Worm (Caenorhabditis elegans) whole organism, L4 larva: ENCODE data around the gene gstk-1.

Experiments used
- F10B5.3 ChIP-seq: sonication (generic microtip); optimal IDR thresholded peaks from 2 replicates; lab custom pipeline; 2016; ENCODE audit warnings: mild to moderate bottlenecking, missing genetic modification characterization, missing compliant biosample characterization
- F37D6.2 ChIP-seq: sonication (generic microtip); optimal IDR thresholded peaks from 2 replicates; lab custom pipeline; 2016; ENCODE audit warnings: mild to moderate bottlenecking, missing genetic modification characterization, missing compliant biosample characterization
- R02D3.7 ChIP-seq: fragments of 150-350 bp; sonication (generic microtip); optimal IDR thresholded peaks from 3 replicates; lab custom pipeline; 2014; ENCODE audit warnings: missing biosample characterization, missing genetic modification characterization
- Y48G9A.11 ChIP-seq: fragments of 200-800 bp; sonication (Bioruptor generic); IDR thresholded peaks from 2 replicates; pipeline ENCODE4 v1.3.6; 2022; ENCODE audit warnings: missing genetic modification reagents, missing genetic modification characterization, missing compliant biosample characterization
- Y75B8A.6 ChIP-seq: fragments of 200-800 bp; sonication (Bioruptor generic); IDR thresholded peaks from 2 replicates; pipeline ENCODE4 v1.3.6; 2022; ENCODE audit warnings: missing genetic modification reagents, missing genetic modification characterization, missing compliant biosample characterization
- ZK337.2 ChIP-seq: fragments of 200-800 bp; sonication (Bioruptor generic); IDR thresholded peaks from 2 replicates; pipeline ENCODE4 v1.3.6; 2022; ENCODE audit warnings: missing genetic modification reagents, missing genetic modification characterization, missing compliant biosample characterization
- aha-1 ChIP-seq: fragments of 150-350 bp; peaks from one replicate; lab custom pipeline; 2014; ENCODE audit warnings: missing biosample characterization, missing genetic modification characterization
- ctbp-1 ChIP-seq: fragments of 200-800 bp; sonication (Bioruptor generic); IDR thresholded peaks from 2 replicates; pipeline ENCODE4 v1.3.6; 2022; ENCODE audit warnings: missing genetic modification reagents, missing genetic modification characterization, missing compliant biosample characterization
- daf-16 ChIP-seq, 3 experiments: sonication (generic microtip); optimal IDR thresholded peaks; 2 replicates each; lab custom pipeline; 2016 to 2017; ENCODE audit warnings: missing genetic modification characterization in 3 of 3, missing genetic modification reagents in 3 of 3, mild to moderate bottlenecking in 2 of 3, missing compliant biosample characterization in 2 of 3, missing biosample characterization in 1 of 3, moderate library complexity in 1 of 3
- dpl-1 ChIP-seq: fragments of 150-350 bp; optimal IDR thresholded peaks from 2 replicates; lab custom pipeline; 2014; ENCODE audit warnings: missing biosample characterization, missing genetic modification reagents, missing genetic modification characterization
- duxl-1 ChIP-seq: sonication (generic microtip); optimal IDR thresholded peaks from 2 replicates; lab custom pipeline; 2016; ENCODE audit warnings: mild to moderate bottlenecking, missing genetic modification characterization, moderate library complexity, missing compliant biosample characterization; ENCODE audit not compliant: poor library complexity
- hlh-11 ChIP-seq: fragments of 200-800 bp; sonication (Bioruptor generic); optimal IDR thresholded peaks from 2 replicates; lab custom pipeline; 2018; ENCODE audit warnings: mild to moderate bottlenecking, missing genetic modification characterization, missing compliant biosample characterization
- hlh-30 ChIP-seq: sonication (generic microtip); optimal IDR thresholded peaks from 2 replicates; lab custom pipeline; 2017; ENCODE audit warnings: antibody characterized with exemption, mild to moderate bottlenecking, missing genetic modification characterization, missing compliant biosample characterization; ENCODE audit not compliant: insufficient read depth
- hmg-1.1 ChIP-seq: fragments of 200-800 bp; sonication (Bioruptor generic); IDR thresholded peaks from 2 replicates; pipeline ENCODE4 v1.3.6; 2022; ENCODE audit warnings: missing genetic modification reagents, missing genetic modification characterization, missing compliant biosample characterization
- lin-1 ChIP-seq: fragments of 200-800 bp; sonication (Bioruptor generic); IDR thresholded peaks from 2 replicates; pipeline ENCODE4 v1.3.6; 2022; ENCODE audit warnings: missing genetic modification reagents, missing genetic modification characterization, missing compliant biosample characterization
- lin-38 ChIP-seq: fragments of 200-800 bp; sonication (Bioruptor generic); IDR thresholded peaks from 2 replicates; pipeline ENCODE4 v1.3.6; 2022; ENCODE audit warnings: missing genetic modification reagents, missing genetic modification characterization, missing compliant biosample characterization
- lsy-2 ChIP-seq, 2 experiments: fragments of 150-350 bp in 1 of 2; sonication (generic microtip) in 1 of 2; optimal IDR thresholded peaks; 2 replicates each; lab custom pipeline; 2014 to 2017; ENCODE audit warnings: missing biosample characterization in 2 of 2, missing genetic modification characterization in 2 of 2
- mes-2 ChIP-seq: sonication (generic microtip); optimal IDR thresholded peaks from 2 replicates; lab custom pipeline; 2016; ENCODE audit warnings: missing genotype, mild to moderate bottlenecking, missing genetic modification characterization, missing compliant biosample characterization; ENCODE audit not compliant: poor library complexity, severe bottlenecking
- nhr-28 ChIP-seq: fragments of 150-350 bp; optimal IDR thresholded peaks from 2 replicates; lab custom pipeline; 2014; ENCODE audit warnings: missing biosample characterization, missing genetic modification characterization
- nhr-76 ChIP-seq: fragments of 150-350 bp; optimal IDR thresholded peaks from 2 replicates; lab custom pipeline; 2014; ENCODE audit warnings: missing biosample characterization, missing genetic modification characterization
- nhr-77 ChIP-seq: fragments of 150-350 bp; optimal IDR thresholded peaks from 2 replicates; lab custom pipeline; 2014; ENCODE audit warnings: missing biosample characterization, missing genetic modification characterization
- pha-4 ChIP-seq, 2 experiments: fragments of 150-350 bp in 1 of 2; fragments of 200-800 bp in 1 of 2; sonication (Bioruptor generic) in 1 of 2; IDR thresholded peaks in 1 of 2; optimal IDR thresholded peaks in 1 of 2; 2 replicates each; pipeline versions ENCODE4 v1.3.6 to Lab custom; 2014 to 2022; ENCODE audit warnings: missing genetic modification characterization in 2 of 2, missing genetic modification reagents in 2 of 2, missing biosample characterization in 1 of 2, missing compliant biosample characterization in 1 of 2
- snpc-1.2 ChIP-seq: fragments of 200-800 bp; sonication (Bioruptor generic); IDR thresholded peaks from 2 replicates; pipeline ENCODE4 v1.3.6; 2022; ENCODE audit warnings: missing genetic modification reagents, missing genetic modification characterization, missing compliant biosample characterization
- spr-3 ChIP-seq: fragments of 200-800 bp; sonication (Bioruptor generic); optimal IDR thresholded peaks from 2 replicates; lab custom pipeline; 2018; ENCODE audit warnings: mild to moderate bottlenecking, missing genetic modification characterization, missing compliant biosample characterization
- tra-1 ChIP-seq: fragments of 200-800 bp; sonication (Bioruptor generic); IDR thresholded peaks from 2 replicates; pipeline ENCODE4 v1.3.6; 2022; ENCODE audit warnings: missing genetic modification reagents, missing genetic modification characterization, missing compliant biosample characterization

gstk-1 gene

DNA sequence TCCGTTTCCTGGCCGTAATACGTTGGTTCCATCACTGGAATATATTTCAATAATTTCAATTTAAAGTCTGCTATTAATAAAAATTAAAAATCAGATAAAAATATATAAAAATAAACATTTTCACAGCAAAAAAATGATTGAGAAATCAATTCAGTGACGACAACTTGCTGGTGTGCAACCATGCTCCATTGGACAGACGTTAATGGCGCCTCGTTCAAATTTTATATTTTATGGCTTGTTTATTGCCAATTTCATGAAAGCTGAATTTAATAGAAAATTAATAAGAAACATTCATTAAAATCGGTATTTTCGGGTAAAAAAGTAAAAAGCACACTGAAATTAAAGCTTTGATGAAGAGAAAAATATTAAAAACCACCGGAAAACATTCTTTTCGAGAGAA, 49.7 kb downstream of the gstk-1 start, which contains the start of gene Y53C12A.3 (continued):
- no peak for TF ChIP-seq R02D3.7
- no peak for TF ChIP-seq duxl-1 (tag; lab: Kevin White, UChicago)
- peak; percentile 89 for TF ChIP-seq dpl-1 (GFP tag; lab: Kevin White, UChicago)
- TF ChIP-seq Y48G9A.11: no peak
- TF ChIP-seq tra-1 (GFP tag; lab: Robert Waterston, UW): no peak
- peak; percentile 70 for TF ChIP-seq mes-2 (tag; lab: Kevin White, UChicago)
- TF ChIP-seq nhr-28 (tag; lab: Kevin White, UChicago): peak; percentile 6
- TF ChIP-seq F37D6.2: no peak
- peak; percentile 88 for TF ChIP-seq lin-38 (GFP tag; lab: Robert Waterston, UW)
- peak in 1 of 2 experiments; percentile 81 for TF ChIP-seq lsy-2 (tag; optimal IDR thresholded peaks at IDR 0.05; lab: Kevin White, UChicago)
- TF ChIP-seq ctbp-1 (GFP tag; lab: Robert Waterston, UW): no peak
- no peak for TF ChIP-seq snpc-1.2 (GFP tag; lab: Robert Waterston, UW)
- TF ChIP-seq hlh-30 (tag; lab: Kevin White, UChicago): peak; percentile 51
- no peak for TF ChIP-seq pha-4 (GFP tag; IDR thresholded peaks at IDR 0.05; lab: Robert Waterston, UW)
- no peak for TF ChIP-seq pha-4 (tag; optimal IDR thresholded peaks at IDR 0.05; lab: Kevin White, UChicago)
- TF ChIP-seq nhr-77 (tag; lab: Kevin White, UChicago): no peak
- TF ChIP-seq aha-1 (tag; lab: Kevin White, UChicago): no peak
- TF ChIP-seq F10B5.3 (tag; lab: Kevin White, UChicago): no peak
- TF ChIP-seq hlh-11 (tag; lab: Kevin White, UChicago): no peak
- TF ChIP-seq Y75B8A.6 (GFP tag; lab: Robert Waterston, UW): no peak
- TF ChIP-seq hmg-1.1: no peak
- no peak for TF ChIP-seq spr-3 (GFP tag; lab: Kevin White, UChicago)
- no peak for TF ChIP-seq nhr-76 (tag; lab: Kevin White, UChicago)
- no peak for TF ChIP-seq lin-1 (GFP tag; lab: Robert Waterston, UW)
- no peak for TF ChIP-seq ZK337.2 (GFP tag; lab: Robert Waterston, UW)
- TF ChIP-seq daf-16 (GFP tag; optimal IDR thresholded peaks at IDR 0.05; lab: Kevin White, UChicago): no peak
- TF ChIP-seq daf-16 (tag; optimal IDR thresholded peaks at IDR 0.05; lab: Kevin White, UChicago): no peak
